Worm (Caenorhabditis elegans) whole organism, L4 larva: ENCODE results near the gene ckk-1.
A peak's percentile ranks its signal among the peaks of the same experiment; 100 is the strongest.

Experiments used
- F37D6.2 ChIP-seq: sonication (generic microtip); optimal IDR thresholded peaks from 2 replicates; lab custom pipeline; 2016; ENCODE audit warnings: mild to moderate bottlenecking, missing genetic modification characterization, missing compliant biosample characterization
- T20F7.1 ChIP-seq: fragments of 200-800 bp; sonication (Bioruptor generic); optimal IDR thresholded peaks from 2 replicates; lab custom pipeline; 2018; ENCODE audit warnings: mild to moderate bottlenecking, missing genetic modification characterization, missing compliant biosample characterization
- T26A8.4 ChIP-seq: fragments of 200-800 bp; sonication (Bioruptor generic); IDR thresholded peaks from 2 replicates; pipeline ENCODE4 v1.3.6; 2022; ENCODE audit warnings: missing genetic modification characterization, missing compliant biosample characterization
- Y75B8A.6 ChIP-seq: fragments of 200-800 bp; sonication (Bioruptor generic); IDR thresholded peaks from 2 replicates; pipeline ENCODE4 v1.3.6; 2022; ENCODE audit warnings: missing genetic modification reagents, missing genetic modification characterization, missing compliant biosample characterization
- ZK337.2 ChIP-seq: fragments of 200-800 bp; sonication (Bioruptor generic); IDR thresholded peaks from 2 replicates; pipeline ENCODE4 v1.3.6; 2022; ENCODE audit warnings: missing genetic modification reagents, missing genetic modification characterization, missing compliant biosample characterization
- ZK546.5 ChIP-seq, 2 experiments: sonication (generic microtip); optimal IDR thresholded peaks; 2 replicates each; lab custom pipeline; 2017; ENCODE audit warnings: missing biosample characterization in 2 of 2, missing genetic modification characterization in 2 of 2
- aha-1 ChIP-seq: fragments of 150-350 bp; peaks from one replicate; lab custom pipeline; 2014; ENCODE audit warnings: missing biosample characterization, missing genetic modification characterization
- ama-1 ChIP-seq: fragments of 150-350 bp; optimal IDR thresholded peaks from 2 replicates; lab custom pipeline; 2014; ENCODE audit warnings: inconsistent platforms, mixed read lengths
- arid-1 ChIP-seq: fragments of 200-800 bp; sonication (Bioruptor generic); conservative IDR thresholded peaks from 2 replicates; pipeline ENCODE4 v1.3.6; 2022; ENCODE audit warnings: missing genetic modification reagents, missing genetic modification characterization, missing compliant biosample characterization
- attf-4 ChIP-seq: sonication (generic microtip); optimal IDR thresholded peaks from 3 replicates; lab custom pipeline; 2017; ENCODE audit warnings: missing biosample characterization, missing genetic modification characterization
- ceh-32 ChIP-seq: sonication (generic microtip); optimal IDR thresholded peaks from 2 replicates; lab custom pipeline; 2016; ENCODE audit warnings: mild to moderate bottlenecking, missing genetic modification characterization, missing compliant biosample characterization; ENCODE audit not compliant: poor library complexity
- ceh-82 ChIP-seq: sonication (generic microtip); optimal IDR thresholded peaks from 2 replicates; lab custom pipeline; 2017; ENCODE audit warnings: missing biosample characterization, missing genetic modification characterization
- ctbp-1 ChIP-seq: fragments of 200-800 bp; sonication (Bioruptor generic); IDR thresholded peaks from 2 replicates; pipeline ENCODE4 v1.3.6; 2022; ENCODE audit warnings: missing genetic modification reagents, missing genetic modification characterization, missing compliant biosample characterization
- daf-16 ChIP-seq, 3 experiments: sonication (generic microtip); optimal IDR thresholded peaks; 2 replicates each; lab custom pipeline; 2016 to 2017; ENCODE audit warnings: missing genetic modification characterization in 3 of 3, missing genetic modification reagents in 3 of 3, mild to moderate bottlenecking in 2 of 3, missing compliant biosample characterization in 2 of 3, missing biosample characterization in 1 of 3, moderate library complexity in 1 of 3
- daf-19 ChIP-seq: fragments of 200-800 bp; sonication (Bioruptor generic); conservative IDR thresholded peaks from 2 replicates; pipeline ENCODE4 v1.3.6; 2022; ENCODE audit warnings: missing genetic modification characterization, missing compliant biosample characterization
- duxl-1 ChIP-seq: sonication (generic microtip); optimal IDR thresholded peaks from 2 replicates; lab custom pipeline; 2016; ENCODE audit warnings: mild to moderate bottlenecking, missing genetic modification characterization, moderate library complexity, missing compliant biosample characterization; ENCODE audit not compliant: poor library complexity
- dve-1 ChIP-seq: sonication (generic microtip); optimal IDR thresholded peaks from 2 replicates; lab custom pipeline; 2017; ENCODE audit warnings: antibody characterized with exemption, mild to moderate bottlenecking, missing genetic modification characterization, missing compliant biosample characterization; ENCODE audit not compliant: insufficient read depth
- egl-43 ChIP-seq: fragments of 200-800 bp; sonication (Bioruptor generic); IDR thresholded peaks from 2 replicates; pipeline ENCODE4 v1.3.6; 2022; ENCODE audit warnings: missing genetic modification reagents, missing genetic modification characterization, missing compliant biosample characterization
- fkh-10 ChIP-seq: fragments of 150-350 bp; optimal IDR thresholded peaks from 2 replicates; lab custom pipeline; 2014; ENCODE audit warnings: missing biosample characterization, missing genetic modification reagents, missing genetic modification characterization
- hlh-30 ChIP-seq: sonication (generic microtip); optimal IDR thresholded peaks from 2 replicates; lab custom pipeline; 2017; ENCODE audit warnings: antibody characterized with exemption, mild to moderate bottlenecking, missing genetic modification characterization, missing compliant biosample characterization; ENCODE audit not compliant: insufficient read depth
- hmg-1.1 ChIP-seq: fragments of 200-800 bp; sonication (Bioruptor generic); IDR thresholded peaks from 2 replicates; pipeline ENCODE4 v1.3.6; 2022; ENCODE audit warnings: missing genetic modification reagents, missing genetic modification characterization, missing compliant biosample characterization
- jun-1 ChIP-seq: fragments of 150-350 bp; optimal IDR thresholded peaks from 2 replicates; lab custom pipeline; 2014; ENCODE audit warnings: missing biosample characterization, missing genetic modification reagents, missing genetic modification characterization
- lin-13 ChIP-seq: fragments of 150-350 bp; optimal IDR thresholded peaks from 2 replicates; lab custom pipeline; 2014; ENCODE audit warnings: missing biosample characterization, missing genetic modification reagents, missing genetic modification characterization
- lsy-2 ChIP-seq, 2 experiments: fragments of 150-350 bp in 1 of 2; sonication (generic microtip) in 1 of 2; optimal IDR thresholded peaks; 2 replicates each; lab custom pipeline; 2014 to 2017; ENCODE audit warnings: missing biosample characterization in 2 of 2, missing genetic modification characterization in 2 of 2
- madf-9 ChIP-seq: fragments of 200-800 bp; sonication (Bioruptor generic); conservative IDR thresholded peaks from 2 replicates; pipeline ENCODE4 v1.3.6; 2022; ENCODE audit warnings: missing genetic modification reagents, missing genetic modification characterization, missing compliant biosample characterization
- mdl-1 ChIP-seq, 2 experiments: fragments of 150-350 bp in 1 of 2; sonication (generic microtip) in 1 of 2; optimal IDR thresholded peaks; 2 replicates each; lab custom pipeline; 2014 to 2017; ENCODE audit warnings: missing biosample characterization in 2 of 2, missing genetic modification characterization in 2 of 2
- mep-1 ChIP-seq: fragments of 150-350 bp; sonication (generic microtip); optimal IDR thresholded peaks from 3 replicates; lab custom pipeline; 2014; ENCODE audit warnings: missing biosample characterization, missing genetic modification characterization
- mes-2 ChIP-seq: sonication (generic microtip); optimal IDR thresholded peaks from 2 replicates; lab custom pipeline; 2016; ENCODE audit warnings: missing genotype, mild to moderate bottlenecking, missing genetic modification characterization, missing compliant biosample characterization; ENCODE audit not compliant: poor library complexity, severe bottlenecking
- mxl-2 ChIP-seq: fragments of 200-800 bp; sonication (Bioruptor generic); conservative IDR thresholded peaks from 2 replicates; pipeline ENCODE4 v1.3.6; 2022; ENCODE audit warnings: missing genetic modification reagents, missing genetic modification characterization, missing compliant biosample characterization
- nhr-11 ChIP-seq: fragments of 150-350 bp; optimal IDR thresholded peaks from 2 replicates; lab custom pipeline; 2014; ENCODE audit warnings: missing biosample characterization, missing genetic modification characterization
- nhr-237 ChIP-seq: sonication (generic microtip); optimal IDR thresholded peaks from 2 replicates; lab custom pipeline; 2017; ENCODE audit warnings: missing biosample characterization, missing genetic modification characterization
- nhr-28 ChIP-seq: fragments of 150-350 bp; optimal IDR thresholded peaks from 2 replicates; lab custom pipeline; 2014; ENCODE audit warnings: missing biosample characterization, missing genetic modification characterization
- nhr-42 ChIP-seq: fragments of 200-800 bp; sonication (Bioruptor generic); IDR thresholded peaks from 2 replicates; pipeline ENCODE4 v1.3.6; 2022; ENCODE audit warnings: missing genetic modification characterization, missing compliant biosample characterization
- skn-1 ChIP-seq: fragments of 150-350 bp; optimal IDR thresholded peaks from 2 replicates; lab custom pipeline; 2014; ENCODE audit warnings: missing biosample characterization, missing genetic modification characterization
- snpc-4 ChIP-seq: fragments of 150-350 bp; optimal IDR thresholded peaks from 2 replicates; lab custom pipeline; 2014; ENCODE audit warnings: missing biosample characterization, missing genetic modification characterization
- spr-1 ChIP-seq: sonication (generic microtip); optimal IDR thresholded peaks from 2 replicates; lab custom pipeline; 2016; ENCODE audit warnings: mild to moderate bottlenecking, missing genetic modification characterization, missing compliant biosample characterization
- unc-62 ChIP-seq, 3 experiments: fragments of 150-350 bp in 1 of 3; sonication (generic microtip); optimal IDR thresholded peaks in 2 of 3; peaks in 1 of 3; 1 replicate in 1 of 3; 2 replicates in 2 of 3; lab custom pipeline; 2014 to 2017; ENCODE audit warnings: missing biosample characterization in 3 of 3, missing genetic modification characterization in 3 of 3, missing genetic modification reagents in 3 of 3, missing genotype in 1 of 3
- zip-11 ChIP-seq: fragments of 200-800 bp; sonication (Bioruptor generic); IDR thresholded peaks from 2 replicates; pipeline ENCODE4 v1.3.6; 2022; ENCODE audit warnings: missing genetic modification characterization, missing compliant biosample characterization
- ztf-11 ChIP-seq: fragments of 150-350 bp; optimal IDR thresholded peaks from 2 replicates; lab custom pipeline; 2014; ENCODE audit warnings: missing biosample characterization, missing genetic modification characterization

Gene ckk-1

ce11 chrIII:5639893-5640292 is 4.6 kb downstream of the ckk-1 start:
- no peak for TF ChIP-seq ztf-11 (tag; lab: Kevin White, UChicago)
- no peak for TF ChIP-seq Y75B8A.6 (GFP tag; lab: Robert Waterston, UW)
- 0 out of 2 replicates have a peak, but pooled peaks have one; percentile 48 for TF ChIP-seq hmg-1.1 (GFP tag; lab: Robert Waterston, UW)
- TF ChIP-seq dve-1 (tag; lab: Kevin White, UChicago), result peak; percentile 10
- no peak for TF ChIP-seq ZK546.5 (tag; optimal IDR thresholded peaks at IDR 0.05; lab: Kevin White, UChicago)
- TF ChIP-seq fkh-10 (GFP tag; lab: Kevin White, UChicago), result peak; percentile 1
- peak; percentile 59 for TF ChIP-seq aha-1 (tag; lab: Kevin White, UChicago)
- TF ChIP-seq mdl-1 (tag; optimal IDR thresholded peaks at IDR 0.05; lab: Kevin White, UChicago), result peak in 1 of 2 experiments; percentile 60
- TF ChIP-seq T20F7.1 (GFP tag; lab: Kevin White, UChicago), result no peak
- no peak for TF ChIP-seq arid-1 (GFP tag; lab: Robert Waterston, UW)
- TF ChIP-seq mes-2 (tag; lab: Kevin White, UChicago), result peak; percentile 23
- TF ChIP-seq ama-1, result no peak
- TF ChIP-seq T26A8.4 (GFP tag; lab: Robert Waterston, UW), result no peak
- TF ChIP-seq jun-1 (tag; lab: Kevin White, UChicago), result no peak
- peak in 1 of 2 experiments; percentile 61 for TF ChIP-seq lsy-2 (tag; optimal IDR thresholded peaks at IDR 0.05; lab: Kevin White, UChicago)
- TF ChIP-seq attf-4 (tag; lab: Kevin White, UChicago), result no peak
- TF ChIP-seq ceh-82 (tag; lab: Kevin White, UChicago), result no peak
- TF ChIP-seq mep-1, result peak; percentile 44
- TF ChIP-seq mxl-2 (GFP tag; lab: Robert Waterston, UW), result no peak
- 0 out of 2 replicates have a peak, but pooled peaks have one; percentile 22 for TF ChIP-seq ctbp-1 (GFP tag; lab: Robert Waterston, UW)
- TF ChIP-seq unc-62 (GFP tag; optimal IDR thresholded peaks at IDR 0.05 in 1 of 2; lab: Kevin White, UChicago), result peak in 1 of 2 experiments; percentile 47
- TF ChIP-seq unc-62 (tag; optimal IDR thresholded peaks at IDR 0.05; lab: Kevin White, UChicago), result no peak
- no peak for TF ChIP-seq snpc-4 (tag; lab: Kevin White, UChicago)
- no peak for TF ChIP-seq ZK337.2 (GFP tag; lab: Robert Waterston, UW)
- peak; percentile 66 for TF ChIP-seq nhr-11 (tag; lab: Kevin White, UChicago)
- TF ChIP-seq madf-9, result no peak
- no peak for TF ChIP-seq nhr-42 (GFP tag; lab: Robert Waterston, UW)
- TF ChIP-seq egl-43 (GFP tag; lab: Robert Waterston, UW), result no peak
- TF ChIP-seq ceh-32 (tag; lab: Kevin White, UChicago), result no peak
- TF ChIP-seq spr-1 (tag; lab: Kevin White, UChicago), result no peak
- TF ChIP-seq hlh-30 (tag; lab: Kevin White, UChicago), result peak; percentile 71
- peak; percentile 7 for TF ChIP-seq F37D6.2 (tag; lab: Kevin White, UChicago)
- TF ChIP-seq nhr-28 (tag; lab: Kevin White, UChicago), result peak; percentile 6

- TF ChIP-seq daf-16 (GFP tag; optimal IDR thresholded peaks at IDR 0.05; lab: Kevin White, UChicago), result no peak
- no peak for TF ChIP-seq daf-16 (tag; optimal IDR thresholded peaks at IDR 0.05; lab: Kevin White, UChicago)
- TF ChIP-seq daf-19 (GFP tag; lab: Robert Waterston, UW), result no peak
- TF ChIP-seq duxl-1 (tag; lab: Kevin White, UChicago), result no peak
- no peak for TF ChIP-seq snpc-4 (tag; lab: Kevin White, UChicago)
- no peak for TF ChIP-seq zip-11 (GFP tag; lab: Robert Waterston, UW)
- peak; percentile 45 for TF ChIP-seq hlh-30 (tag; lab: Kevin White, UChicago)
- TF ChIP-seq lin-13 (GFP tag; lab: Kevin White, UChicago), result no peak
- peak in 1 of 2 experiments; percentile 70 for TF ChIP-seq unc-62 (GFP tag; optimal IDR thresholded peaks at IDR 0.05 in 1 of 2; lab: Kevin White, UChicago)
- TF ChIP-seq unc-62 (tag; optimal IDR thresholded peaks at IDR 0.05; lab: Kevin White, UChicago), result no peak
- no peak for TF ChIP-seq mxl-2 (GFP tag; lab: Robert Waterston, UW)
- TF ChIP-seq skn-1 (tag; lab: Kevin White, UChicago), result no peak
- TF ChIP-seq nhr-237 (tag; lab: Kevin White, UChicago), result no peak
Measured at ce11 chrIII:5642692-5643091, 7.4 kb downstream of the ckk-1 start.
